Worm (Caenorhabditis elegans): Measurements from ENCODE around the gene R166.3.

ce11 chrII:10551985-10552736 lies 13.0 kb upstream of the R166.3 start:
- TF ChIP-seq klf-2 (GFP tag; conservative IDR thresholded peaks at IDR 0.05) (no peak), flt-1 (GFP tag; IDR thresholded peaks at IDR 0.05) (no peak), ztf-23 (GFP tag; IDR thresholded peaks at IDR 0.05) (0 out of 2 replicates have a peak, but pooled peaks have one; percentile 57)
